Worm (Caenorhabditis elegans): ENCODE results near the gene F26D2.15.

Gene F26D2.15

DNA sequence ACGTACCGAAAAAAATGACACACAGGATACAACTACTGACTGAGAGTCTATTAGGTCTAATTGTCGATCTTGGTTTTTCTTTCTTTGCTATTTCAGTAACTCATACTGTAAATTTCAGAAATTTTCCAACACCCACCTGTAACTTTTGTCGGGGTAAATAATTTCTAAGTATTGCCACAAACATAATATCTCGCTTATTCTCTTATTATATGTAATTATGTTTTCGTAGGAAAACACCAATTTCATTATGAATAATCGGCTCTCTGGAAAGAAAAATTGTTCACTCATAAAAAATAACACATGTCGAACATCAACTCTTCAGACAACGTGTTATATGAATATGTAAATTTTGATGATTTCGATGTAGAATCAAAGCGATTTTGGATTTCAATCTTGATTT is 16.9 kb upstream of the F26D2.15 start, which contains the start of gene srw-48:
Gene srw-48 (plus strand): TSS at position 301 of the 400 bp plus-strand sequence.
- no peak for TF ChIP-seq hmbx-1 (tag; optimal IDR thresholded peaks at IDR 0.05)
- no peak for TF ChIP-seq ceh-13 (GFP tag; optimal IDR thresholded peaks at IDR 0.05)
- TF ChIP-seq F13C5.2 (tag; optimal IDR thresholded peaks at IDR 0.05) = no peak
- TF ChIP-seq scrt-1 (GFP tag; IDR thresholded peaks at IDR 0.05) = no peak
- TF ChIP-seq ceh-36 (tag; optimal IDR thresholded peaks at IDR 0.05) = no peak
- no peak for TF ChIP-seq hnd-1 (tag; optimal IDR thresholded peaks at IDR 0.05)
- no peak for TF ChIP-seq aly-1 (tag; optimal IDR thresholded peaks at IDR 0.05)
- TF ChIP-seq flt-1 (GFP tag; IDR thresholded peaks at IDR 0.05) = no peak
- TF ChIP-seq tbx-37 (GFP tag; conservative IDR thresholded peaks at IDR 0.05) = no peak
- TF ChIP-seq hmg-4 (GFP tag; optimal IDR thresholded peaks at IDR 0.05) = no peak
- no peak for TF ChIP-seq tra-4 (tag; optimal IDR thresholded peaks at IDR 0.05)
- no peak for TF ChIP-seq ama-1 (optimal IDR thresholded peaks at IDR 0.05)
- TF ChIP-seq sea-1 (GFP tag; conservative IDR thresholded peaks at IDR 0.05) = no peak
- no peak for TF ChIP-seq tbx-11 (GFP tag; IDR thresholded peaks at IDR 0.05)
- no peak for TF ChIP-seq ets-7 (tag; optimal IDR thresholded peaks at IDR 0.05)
- no peak for TF ChIP-seq pes-1 (GFP tag; IDR thresholded peaks at IDR 0.05)
- TF ChIP-seq B0310.2 (tag; optimal IDR thresholded peaks at IDR 0.05) = no peak

DNA sequence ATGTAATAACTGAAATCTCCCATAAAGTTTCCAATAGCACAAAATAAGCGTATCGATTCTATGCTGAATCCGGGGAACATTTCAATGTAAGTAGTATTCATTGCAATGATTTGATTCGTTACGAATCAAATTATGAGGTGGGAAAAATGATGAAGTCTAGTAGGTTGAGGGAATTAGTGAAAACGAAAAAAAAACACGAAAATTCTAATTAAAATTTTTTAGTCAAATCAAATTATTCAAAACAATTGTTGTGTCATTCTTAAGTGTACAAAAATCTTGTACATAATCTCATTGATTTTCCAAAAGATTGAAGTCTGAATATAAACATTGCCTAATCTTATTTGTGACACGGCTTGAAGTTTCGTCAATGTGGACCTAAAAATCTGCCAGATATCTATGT is 13.2 kb upstream of the F26D2.15 start, which contains the start of gene srw-29:
Gene srw-29 (minus strand): TSS at position 101 of the 400 bp plus-strand sequence.
- TF ChIP-seq hmg-4 (GFP tag; optimal IDR thresholded peaks at IDR 0.05) (no peak), tbx-11 (GFP tag; IDR thresholded peaks at IDR 0.05) (no peak), hmbx-1 (tag; optimal IDR thresholded peaks at IDR 0.05) (no peak), tra-4 (tag; optimal IDR thresholded peaks at IDR 0.05) (no peak), tbx-37 (GFP tag; conservative IDR thresholded peaks at IDR 0.05) (no peak), hnd-1 (tag; optimal IDR thresholded peaks at IDR 0.05) (no peak), B0310.2 (tag; optimal IDR thresholded peaks at IDR 0.05) (no peak), pes-1 (GFP tag; IDR thresholded peaks at IDR 0.05) (no peak), F13C5.2 (tag; optimal IDR thresholded peaks at IDR 0.05) (no peak), ama-1 (optimal IDR thresholded peaks at IDR 0.05) (no peak), scrt-1 (GFP tag; IDR thresholded peaks at IDR 0.05) (no peak), ceh-13 (GFP tag; optimal IDR thresholded peaks at IDR 0.05) (no peak), ets-7 (tag; optimal IDR thresholded peaks at IDR 0.05) (no peak), sea-1 (GFP tag; conservative IDR thresholded peaks at IDR 0.05) (no peak), ceh-36 (tag; optimal IDR thresholded peaks at IDR 0.05) (no peak), flt-1 (GFP tag; IDR thresholded peaks at IDR 0.05) (no peak), aly-1 (tag; optimal IDR thresholded peaks at IDR 0.05) (no peak)

DNA sequence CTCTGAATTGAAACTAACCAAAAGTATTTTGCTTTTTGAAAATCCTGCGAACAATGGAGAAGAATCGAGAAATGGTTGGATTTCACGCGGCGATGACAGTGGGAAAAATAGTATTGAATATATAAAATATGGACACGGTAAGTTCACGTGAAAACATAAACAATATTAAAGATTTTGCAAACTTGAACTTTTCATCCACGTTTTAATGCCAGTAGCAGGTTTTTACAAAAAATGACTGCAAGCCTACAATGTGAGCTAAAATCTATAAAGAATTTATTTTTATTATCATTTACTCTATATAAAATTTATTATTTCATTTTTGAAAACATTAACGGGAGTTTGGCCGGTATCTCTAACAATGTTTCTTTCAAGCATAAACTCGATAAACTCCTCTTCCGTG is 8.1 kb upstream of the F26D2.15 start, which contains the start of gene F26D2.10:
Gene F26D2.10 (minus strand): TSS at position 101 of the 400 bp plus-strand sequence.
- TF ChIP-seq ceh-36 (tag; optimal IDR thresholded peaks at IDR 0.05) (no peak), tbx-11 (GFP tag; IDR thresholded peaks at IDR 0.05) (no peak), hmg-4 (GFP tag; optimal IDR thresholded peaks at IDR 0.05) (no peak), flt-1 (GFP tag; IDR thresholded peaks at IDR 0.05) (no peak), ets-7 (tag; optimal IDR thresholded peaks at IDR 0.05) (no peak), tra-4 (tag; optimal IDR thresholded peaks at IDR 0.05) (no peak), F13C5.2 (tag; optimal IDR thresholded peaks at IDR 0.05) (no peak), pes-1 (GFP tag; IDR thresholded peaks at IDR 0.05) (no peak), B0310.2 (tag; optimal IDR thresholded peaks at IDR 0.05) (no peak), sea-1 (GFP tag; conservative IDR thresholded peaks at IDR 0.05) (no peak), ceh-13 (GFP tag; optimal IDR thresholded peaks at IDR 0.05) (no peak)

DNA sequence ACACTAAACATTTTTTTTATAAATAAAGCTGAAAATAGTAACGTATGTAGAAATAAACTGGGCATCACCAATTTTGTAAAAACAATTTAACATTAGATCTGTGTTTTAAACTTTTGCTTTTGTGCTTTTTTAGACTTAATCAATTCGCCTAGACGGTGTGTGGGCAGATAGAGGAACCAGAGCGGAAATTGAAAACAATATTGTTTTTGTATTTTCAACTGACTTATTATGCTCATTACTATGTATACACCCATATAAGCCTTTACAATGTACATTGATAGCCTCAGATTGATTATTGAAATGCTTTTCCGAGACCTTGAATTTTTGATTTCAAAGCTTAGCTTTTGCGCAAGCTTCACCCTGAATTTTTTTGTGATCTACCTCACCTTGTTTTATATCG is 7.7 kb upstream of the F26D2.15 start, which contains the start of gene str-73:
Gene str-73 (plus strand): TSS at position 301 of the 400 bp plus-strand sequence.
- TF ChIP-seq ceh-13 (GFP tag; optimal IDR thresholded peaks at IDR 0.05) (no peak), B0310.2 (tag; optimal IDR thresholded peaks at IDR 0.05) (no peak), hmbx-1 (tag; optimal IDR thresholded peaks at IDR 0.05) (no peak)

DNA sequence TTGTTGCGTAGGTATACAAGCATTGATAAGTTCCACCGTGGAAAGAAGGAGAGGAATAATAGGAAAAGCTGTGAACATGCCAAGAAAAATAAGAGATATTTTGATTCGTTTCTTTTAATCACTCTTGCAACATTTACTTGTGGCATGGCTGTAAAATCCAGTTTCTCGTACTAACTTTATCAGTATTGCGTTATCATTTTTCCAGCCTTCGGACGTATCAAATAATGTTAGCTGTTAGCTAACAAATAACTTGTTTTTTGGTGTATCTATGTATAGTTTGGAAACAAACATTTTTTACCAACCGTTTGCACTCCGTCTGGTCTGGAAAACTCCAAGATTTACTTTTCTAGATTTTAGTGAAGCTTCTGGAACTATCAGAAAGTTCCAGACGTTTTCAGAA is 4.2 kb upstream of the F26D2.15 start, which contains the start of gene clec-234:
Gene clec-234 (minus strand): TSS at position 101 of the 400 bp plus-strand sequence.
- TF ChIP-seq tra-4 (tag; optimal IDR thresholded peaks at IDR 0.05) (no peak), F13C5.2 (tag; optimal IDR thresholded peaks at IDR 0.05) (no peak), ceh-13 (GFP tag; optimal IDR thresholded peaks at IDR 0.05) (no peak), tbx-11 (GFP tag; IDR thresholded peaks at IDR 0.05) (no peak), ets-7 (tag; optimal IDR thresholded peaks at IDR 0.05) (no peak), sea-1 (GFP tag; conservative IDR thresholded peaks at IDR 0.05) (no peak)

DNA sequence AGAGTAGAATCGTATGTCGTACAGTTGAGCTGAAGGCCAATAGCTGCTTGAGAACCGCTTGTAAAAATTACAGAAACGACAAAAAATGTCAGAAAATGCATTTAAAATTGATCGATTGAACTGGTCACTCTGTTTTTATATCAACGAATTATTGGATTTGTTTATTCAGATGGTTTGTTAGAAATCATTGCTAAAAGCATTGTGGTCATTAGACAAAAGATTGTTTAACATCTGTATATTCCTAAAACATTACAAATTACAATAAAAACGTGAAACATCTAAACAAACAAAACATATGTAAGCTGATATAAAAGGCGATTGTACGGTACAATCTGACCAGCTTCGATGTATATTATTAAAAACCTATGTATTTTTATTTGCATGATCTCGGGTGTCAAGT is 2.1 kb upstream of the F26D2.15 start, which contains the start of the genes F26D2.13 and F26D2.14:
Gene F26D2.13 (minus strand): TSS at position 101 of the 400 bp plus-strand sequence.
Gene F26D2.14 (plus strand): TSS at position 346 of the 400 bp plus-strand sequence.
- TF ChIP-seq B0310.2 (tag; optimal IDR thresholded peaks at IDR 0.05) (no peak), tra-4 (tag; optimal IDR thresholded peaks at IDR 0.05) (no peak), F13C5.2 (tag; optimal IDR thresholded peaks at IDR 0.05) (no peak), pes-1 (GFP tag; IDR thresholded peaks at IDR 0.05) (no peak), hmbx-1 (tag; optimal IDR thresholded peaks at IDR 0.05) (no peak), hmg-4 (GFP tag; optimal IDR thresholded peaks at IDR 0.05) (no peak), sea-1 (GFP tag; conservative IDR thresholded peaks at IDR 0.05) (no peak), ama-1 (optimal IDR thresholded peaks at IDR 0.05) (no peak), ceh-36 (tag; optimal IDR thresholded peaks at IDR 0.05) (no peak), tbx-37 (GFP tag; conservative IDR thresholded peaks at IDR 0.05) (no peak), tbx-11 (GFP tag; IDR thresholded peaks at IDR 0.05) (no peak), ets-7 (tag; optimal IDR thresholded peaks at IDR 0.05) (no peak), flt-1 (GFP tag; IDR thresholded peaks at IDR 0.05) (no peak), ceh-13 (GFP tag; optimal IDR thresholded peaks at IDR 0.05) (no peak), scrt-1 (GFP tag; IDR thresholded peaks at IDR 0.05) (no peak), hnd-1 (tag; optimal IDR thresholded peaks at IDR 0.05) (no peak), aly-1 (tag; optimal IDR thresholded peaks at IDR 0.05) (no peak)

DNA sequence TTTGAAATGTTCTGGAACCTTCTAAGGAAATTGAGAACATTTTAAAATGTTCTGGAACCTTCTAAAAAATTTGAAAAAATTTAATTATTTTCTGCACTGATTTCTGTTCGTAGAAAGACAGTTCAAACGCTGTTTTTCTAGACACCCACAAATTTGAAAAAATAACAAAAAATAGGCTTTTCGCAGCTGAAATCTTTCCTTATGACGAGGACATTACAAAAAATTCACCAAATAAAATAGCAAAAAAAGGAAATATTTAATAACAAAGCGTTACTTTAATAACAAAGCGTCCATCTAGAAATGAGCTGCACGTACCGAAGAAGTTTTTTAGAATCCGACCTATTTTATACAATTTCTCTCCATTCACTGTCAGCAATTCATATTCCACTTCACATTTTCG is 6.0 kb downstream of the F26D2.15 start, which contains the start of gene srh-141:
Gene srh-141 (plus strand): TSS at position 301 of the 400 bp plus-strand sequence.
- TF ChIP-seq tbx-37 (GFP tag; conservative IDR thresholded peaks at IDR 0.05) (no peak), aly-1 (tag; optimal IDR thresholded peaks at IDR 0.05) (no peak), hnd-1 (tag; optimal IDR thresholded peaks at IDR 0.05) (no peak), ets-7 (tag; optimal IDR thresholded peaks at IDR 0.05) (no peak), ceh-13 (GFP tag; optimal IDR thresholded peaks at IDR 0.05) (no peak), hmg-4 (GFP tag; optimal IDR thresholded peaks at IDR 0.05) (no peak), sea-1 (GFP tag; conservative IDR thresholded peaks at IDR 0.05) (no peak), hmbx-1 (tag; optimal IDR thresholded peaks at IDR 0.05) (no peak), ama-1 (optimal IDR thresholded peaks at IDR 0.05) (no peak), tra-4 (tag; optimal IDR thresholded peaks at IDR 0.05) (no peak), pes-1 (GFP tag; IDR thresholded peaks at IDR 0.05) (no peak), scrt-1 (GFP tag; IDR thresholded peaks at IDR 0.05) (no peak), F13C5.2 (tag; optimal IDR thresholded peaks at IDR 0.05) (no peak), tbx-11 (GFP tag; IDR thresholded peaks at IDR 0.05) (no peak), B0310.2 (tag; optimal IDR thresholded peaks at IDR 0.05) (no peak), ceh-36 (tag; optimal IDR thresholded peaks at IDR 0.05) (no peak), flt-1 (GFP tag; IDR thresholded peaks at IDR 0.05) (no peak)

Data from whole organism, early embryonic.